Fruit fly (Drosophila melanogaster) whole organism, embryonic: ENCODE results near the gene CG6726.

Experiments
- Atf-2 ChIP-seq: fragments of 200-800 bp; sonication (Bioruptor generic); optimal IDR thresholded peaks from 2 replicates; lab custom pipeline; 2016; ENCODE audit warnings: missing biosample characterization, missing genetic modification characterization
- B-H2 ChIP-seq: fragments of 200-800 bp; sonication (Bioruptor generic); optimal IDR thresholded peaks from 2 replicates; lab custom pipeline; 2018; ENCODE audit warnings: missing biosample characterization, mild to moderate bottlenecking, missing genetic modification characterization
- CG10959 ChIP-seq: fragments of 200-800 bp; sonication (Bioruptor generic); IDR thresholded peaks from 2 replicates; pipeline ENCODE4 v1.3.6; 2022; ENCODE audit warnings: missing biosample characterization, missing genetic modification characterization
- CG11504 ChIP-seq: fragments of 200-800 bp; sonication (Bioruptor generic); optimal IDR thresholded peaks from 3 replicates; lab custom pipeline; 2019; ENCODE audit warnings: missing biosample characterization, mild to moderate bottlenecking, missing genetic modification characterization, moderate library complexity
- CG11723 ChIP-seq: fragments of 200-800 bp; sonication (Bioruptor generic); optimal IDR thresholded peaks from 2 replicates; lab custom pipeline; 2017; ENCODE audit warnings: missing biosample characterization, mild to moderate bottlenecking, missing genetic modification characterization
- CG12104 ChIP-seq: fragments of 200-800 bp; sonication (Bioruptor generic); optimal IDR thresholded peaks from 3 replicates; lab custom pipeline; 2016; ENCODE audit warnings: missing biosample characterization, missing genetic modification characterization
- CG13296 ChIP-seq: fragments of 200-800 bp; sonication (Bioruptor generic); optimal IDR thresholded peaks from 3 replicates; lab custom pipeline; 2018; ENCODE audit warnings: missing biosample characterization, mild to moderate bottlenecking, missing genetic modification characterization
- CG14441 ChIP-seq: fragments of 200-800 bp; sonication (Bioruptor generic); IDR thresholded peaks from 2 replicates; pipeline ENCODE4 v1.3.6; 2022; ENCODE audit warnings: missing biosample characterization, missing genetic modification characterization
- CG18476 ChIP-seq: fragments of 200-800 bp; sonication (Bioruptor generic); optimal IDR thresholded peaks from 2 replicates; lab custom pipeline; 2016; ENCODE audit warnings: missing biosample characterization, mild to moderate bottlenecking, missing genetic modification characterization
- CG31224 ChIP-seq: fragments of 200-800 bp; sonication (Bioruptor generic); IDR thresholded peaks from 2 replicates; pipeline ENCODE4 v1.3.6; 2022; ENCODE audit warnings: missing biosample characterization, missing genetic modification characterization
- CG32767 ChIP-seq: fragments of 200-800 bp; sonication (Bioruptor generic); IDR thresholded peaks from 2 replicates; pipeline ENCODE4 v1.3.6; 2022; ENCODE audit warnings: missing biosample characterization, missing genetic modification characterization
- CG3407 ChIP-seq: fragments of 200-800 bp; sonication (Bioruptor generic); optimal IDR thresholded peaks from 2 replicates; lab custom pipeline; 2018; ENCODE audit warnings: missing biosample characterization, mild to moderate bottlenecking, missing genetic modification characterization
- CG7745 ChIP-seq: fragments of 200-800 bp; sonication (Bioruptor generic); optimal IDR thresholded peaks from 2 replicates; lab custom pipeline; 2018; ENCODE audit warnings: missing biosample characterization, mild to moderate bottlenecking, missing genetic modification characterization, moderate library complexity
- CG8765 ChIP-seq: fragments of 200-800 bp; sonication (Bioruptor generic); IDR thresholded peaks from 2 replicates; pipeline ENCODE4 v1.3.6; 2022; ENCODE audit warnings: missing biosample characterization, missing genetic modification characterization
- CG8924 ChIP-seq: fragments of 200-800 bp; optimal IDR thresholded peaks from 3 replicates; lab custom pipeline; 2019; ENCODE audit warnings: missing biosample characterization, mild to moderate bottlenecking, missing genetic modification characterization, moderate library complexity
- CG9876 ChIP-seq: fragments of 200-800 bp; sonication (Bioruptor generic); optimal IDR thresholded peaks from 2 replicates; lab custom pipeline; 2016; ENCODE audit warnings: missing biosample characterization, missing genetic modification characterization
- CHES-1-like ChIP-seq: fragments of 200-800 bp; sonication (Bioruptor generic); optimal IDR thresholded peaks from 2 replicates; lab custom pipeline; 2016; ENCODE audit warnings: missing biosample characterization, missing genetic modification characterization
- D19A ChIP-seq: fragments of 200-800 bp; optimal IDR thresholded peaks from 3 replicates; lab custom pipeline; 2019; ENCODE audit warnings: missing biosample characterization, mild to moderate bottlenecking, missing genetic modification characterization, moderate library complexity
- Dad ChIP-seq: fragments of 200-800 bp; sonication (Bioruptor generic); optimal IDR thresholded peaks from 3 replicates; lab custom pipeline; 2016; ENCODE audit warnings: missing biosample characterization, missing genetic modification characterization
- Dp ChIP-seq: fragments of 200-800 bp; sonication (Bioruptor generic); optimal IDR thresholded peaks from 2 replicates; lab custom pipeline; 2018; ENCODE audit warnings: missing biosample characterization, mild to moderate bottlenecking, missing genetic modification characterization, moderate library complexity
- Hr78 ChIP-seq, 2 experiments: fragments of 200-800 bp in 1 of 2; fragments of >200 bp in 1 of 2; sonication (Bioruptor generic) in 1 of 2; optimal IDR thresholded peaks; 2 replicates each; lab custom pipeline; 2017 to 2019; ENCODE audit warnings: missing biosample characterization in 2 of 2, missing genetic modification characterization in 2 of 2, mild to moderate bottlenecking in 1 of 2, moderate library complexity in 1 of 2
- MBD-R2 ChIP-seq: fragments of 200-800 bp; sonication (Bioruptor generic); IDR thresholded peaks from 2 replicates; pipeline ENCODE4 v1.3.6; 2022; ENCODE audit warnings: missing biosample characterization, missing genetic modification characterization
- Nf-YA ChIP-seq: fragments of 200-800 bp; sonication (Bioruptor generic); IDR thresholded peaks from 2 replicates; pipeline ENCODE4 v1.3.6; 2022; ENCODE audit warnings: missing biosample characterization, missing genetic modification characterization
- NfI ChIP-seq: fragments of 200-800 bp; sonication (Bioruptor generic); optimal IDR thresholded peaks from 3 replicates; lab custom pipeline; 2018; ENCODE audit warnings: missing biosample characterization, mild to moderate bottlenecking, missing genetic modification characterization, moderate library complexity
- Ravus ChIP-seq: fragments of 200-800 bp; sonication (Bioruptor generic); IDR thresholded peaks from 2 replicates; pipeline ENCODE4 v1.3.6; 2022; ENCODE audit warnings: missing biosample characterization, missing genetic modification characterization
- Sin3A ChIP-seq: fragments of >200 bp; optimal IDR thresholded peaks from 2 replicates; lab custom pipeline; 2018
- YL-1 ChIP-seq: fragments of 200-800 bp; sonication (Bioruptor generic); optimal IDR thresholded peaks from 3 replicates; lab custom pipeline; 2017; ENCODE audit warnings: missing biosample characterization, mild to moderate bottlenecking, missing genetic modification characterization
- abd-A ChIP-seq: fragments of 200-800 bp; sonication (Bioruptor generic); optimal IDR thresholded peaks from 3 replicates; lab custom pipeline; 2019; ENCODE audit warnings: missing biosample characterization, mild to moderate bottlenecking, missing genetic modification characterization, moderate library complexity
- amos ChIP-seq: fragments of 200-800 bp; sonication (Bioruptor generic); IDR thresholded peaks from 2 replicates; pipeline ENCODE4 v1.3.6; 2022; ENCODE audit warnings: missing biosample characterization, missing genetic modification characterization; ENCODE audit not compliant: partially characterized antibody
- ato ChIP-seq: fragments of 200-800 bp; sonication (Bioruptor generic); IDR thresholded peaks from 2 replicates; pipeline ENCODE4 v1.3.6; 2022; ENCODE audit warnings: missing biosample characterization, missing genetic modification characterization; ENCODE audit not compliant: partially characterized antibody
- bowl ChIP-seq: fragments of 200-800 bp; sonication (Bioruptor generic); IDR thresholded peaks from 2 replicates; pipeline ENCODE4 v1.3.6; 2022; ENCODE audit warnings: missing biosample characterization, missing genetic modification characterization
- cg ChIP-seq: fragments of 200-800 bp; sonication (Bioruptor generic); optimal IDR thresholded peaks from 3 replicates; lab custom pipeline; 2019; ENCODE audit warnings: missing biosample characterization, mild to moderate bottlenecking, missing genetic modification characterization, moderate library complexity
- chinmo ChIP-seq: fragments of 200-800 bp; sonication (Bioruptor generic); IDR thresholded peaks from 4 replicates; pipeline ENCODE4 v1.3.6; 2022; ENCODE audit warnings: missing biosample characterization, missing genetic modification characterization; ENCODE audit not compliant: partially characterized antibody
- dmrt99B ChIP-seq: fragments of 200-800 bp; sonication (Bioruptor generic); optimal IDR thresholded peaks from 2 replicates; lab custom pipeline; 2018; ENCODE audit warnings: missing biosample characterization, mild to moderate bottlenecking, missing genetic modification characterization, moderate library complexity
- esg ChIP-seq: fragments of 200-800 bp; sonication (Bioruptor generic); conservative IDR thresholded peaks from 2 replicates; pipeline ENCODE4 v1.3.6; 2022; ENCODE audit warnings: missing biosample characterization, missing genetic modification characterization
- hb ChIP-seq: fragments of 200-800 bp; sonication (Bioruptor generic); IDR thresholded peaks from 3 replicates; pipeline ENCODE4 v1.3.6; 2022; ENCODE audit warnings: missing biosample characterization, missing genetic modification characterization; ENCODE audit not compliant: partially characterized antibody
- hbn ChIP-seq: fragments of 200-800 bp; sonication (Bioruptor generic); IDR thresholded peaks from 2 replicates; pipeline ENCODE4 v1.3.6; 2022; ENCODE audit warnings: missing biosample characterization, missing genetic modification characterization; ENCODE audit not compliant: partially characterized antibody
- hkb ChIP-seq, 2 experiments: fragments of 200-800 bp in 1 of 2; fragments of >200 bp in 1 of 2; sonication (Bioruptor generic) in 1 of 2; IDR thresholded peaks in 1 of 2; optimal IDR thresholded peaks in 1 of 2; 2 replicates each; pipeline versions ENCODE4 v1.3.6 to Lab custom; 2017 to 2022; ENCODE audit warnings: missing biosample characterization in 1 of 2, missing genetic modification characterization in 1 of 2
- lilli ChIP-seq: fragments of 200-800 bp; sonication (Bioruptor generic); optimal IDR thresholded peaks from 3 replicates; lab custom pipeline; 2016; ENCODE audit warnings: missing biosample characterization, missing genetic modification characterization
- mld ChIP-seq: fragments of 200-800 bp; sonication (Bioruptor generic); IDR thresholded peaks from 3 replicates; pipeline ENCODE4 v1.3.6; 2022; ENCODE audit warnings: missing biosample characterization, missing genetic modification characterization; ENCODE audit not compliant: partially characterized antibody
- nerfin-1 ChIP-seq: fragments of 200-800 bp; sonication (Bioruptor generic); optimal IDR thresholded peaks from 3 replicates; lab custom pipeline; 2019; ENCODE audit warnings: missing biosample characterization, mild to moderate bottlenecking, missing genetic modification characterization, moderate library complexity
- nmo ChIP-seq: fragments of 200-800 bp; sonication (Bioruptor generic); optimal IDR thresholded peaks from 2 replicates; lab custom pipeline; 2018; ENCODE audit warnings: missing biosample characterization, mild to moderate bottlenecking, missing genetic modification characterization, moderate library complexity
- phol ChIP-seq: fragments of 200-800 bp; sonication (Bioruptor generic); optimal IDR thresholded peaks from 3 replicates; lab custom pipeline; 2018; ENCODE audit warnings: missing biosample characterization, mild to moderate bottlenecking, missing genetic modification characterization, moderate library complexity
- prd ChIP-seq, 3 experiments: fragments of >200 bp in 2 of 3; fragments of 200-800 bp in 1 of 3; sonication (Bioruptor generic) in 1 of 3; optimal IDR thresholded peaks in 2 of 3; IDR thresholded peaks in 1 of 3; 2 replicates in 2 of 3; 3 replicates in 1 of 3; pipeline versions ENCODE4 v1.3.6 to Lab custom; 2017 to 2022; ENCODE audit warnings: missing biosample characterization in 1 of 3, missing genetic modification characterization in 1 of 3
- ssp ChIP-seq: fragments of 200-800 bp; sonication (Bioruptor generic); IDR thresholded peaks from 2 replicates; pipeline ENCODE4 v1.3.6; 2022; ENCODE audit warnings: missing biosample characterization, missing genetic modification characterization
- stwl ChIP-seq: fragments of 200-800 bp; sonication (Bioruptor generic); optimal IDR thresholded peaks from 3 replicates; lab custom pipeline; 2018; ENCODE audit warnings: missing biosample characterization, mild to moderate bottlenecking, missing genetic modification characterization, moderate library complexity
- tap ChIP-seq: fragments of 200-800 bp; optimal IDR thresholded peaks from 3 replicates; lab custom pipeline; 2019; ENCODE audit warnings: missing biosample characterization, mild to moderate bottlenecking, missing genetic modification characterization, moderate library complexity
- trem ChIP-seq: fragments of 200-800 bp; optimal IDR thresholded peaks from 3 replicates; lab custom pipeline; 2019; ENCODE audit warnings: missing biosample characterization, mild to moderate bottlenecking, missing genetic modification characterization, moderate library complexity
- unc-4 ChIP-seq: fragments of 200-800 bp; sonication (Bioruptor generic); IDR thresholded peaks from 2 replicates; pipeline ENCODE4 v1.3.6; 2022; ENCODE audit warnings: missing biosample characterization, missing genetic modification characterization; ENCODE audit not compliant: partially characterized antibody

Gene CG6726

DNA sequence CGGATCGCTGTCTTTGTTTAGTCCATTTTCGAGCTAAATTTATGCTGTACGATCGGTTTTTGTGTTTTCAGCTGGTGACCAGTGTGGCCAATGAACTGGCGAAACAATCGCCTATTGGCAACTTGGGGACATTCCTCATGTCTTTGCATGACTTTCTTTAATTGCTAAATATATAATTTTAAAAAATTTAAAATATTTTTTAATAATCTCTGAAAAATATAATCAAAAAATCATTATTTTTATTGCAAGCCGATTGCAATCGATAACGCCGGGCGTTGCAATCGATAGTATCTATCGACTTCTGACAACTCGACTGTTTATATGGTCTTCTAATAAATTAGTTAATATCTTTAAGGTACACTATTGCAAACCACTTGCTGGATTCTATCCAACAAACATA lies 30.3 kb upstream of the CG6726 start, which contains the start of the genes sav and Ublcp1 (continued):
- no peak for TF ChIP-seq dmrt99B
- TF ChIP-seq lilli, result peak; percentile 27
- no peak for TF ChIP-seq CG13296 (GFP tag; lab: Kevin White, UChicago)
- no peak for TF ChIP-seq Hr78 (GFP tag; optimal IDR thresholded peaks at IDR 0.05; lab: Kevin White, UChicago)
- TF ChIP-seq CG8924, result peak; percentile 54
- TF ChIP-seq stwl, result peak; percentile 83
- TF ChIP-seq CG31224 (GFP tag; lab: Robert Waterston, UW), result no peak
- no peak for TF ChIP-seq prd (optimal IDR thresholded peaks at IDR 0.05; lab: Kevin White, UChicago)
- no peak; the same call in 2 of the 3 replicates for TF ChIP-seq prd (GFP tag; IDR thresholded peaks at IDR 0.05; lab: Robert Waterston, UW)
- TF ChIP-seq CG9876 (GFP tag; lab: Kevin White, UChicago), result no peak
- TF ChIP-seq CG11723 (GFP tag; lab: Kevin White, UChicago), result no peak
- TF ChIP-seq MBD-R2 (GFP tag; lab: Robert Waterston, UW), result peak; percentile 86
- TF ChIP-seq CG12104, result no peak
- TF ChIP-seq CG10959 (GFP tag; lab: Robert Waterston, UW), result no peak
- TF ChIP-seq cg (GFP tag; lab: Kevin White, UChicago), result no peak
- no peak for TF ChIP-seq bowl
- 0 out of 2 replicates have a peak, but pooled peaks have one; percentile 15 for TF ChIP-seq ssp (GFP tag; lab: Robert Waterston, UW)
- peak; percentile 1 for TF ChIP-seq Sin3A (lab: Kevin White, UChicago)
- TF ChIP-seq nmo, result peak; percentile 64
- no peak for TF ChIP-seq CG7745 (tag; lab: Kevin White, UChicago)
- no peak for TF ChIP-seq CG14441 (GFP tag; lab: Robert Waterston, UW)
- TF ChIP-seq esg (GFP tag; lab: Robert Waterston, UW), result 0 out of 2 replicates have a peak, but pooled peaks have one; percentile 21
- TF ChIP-seq NfI (GFP tag; lab: Kevin White, UChicago), result peak; percentile 11
- peak; percentile 36 for TF ChIP-seq Dp (GFP tag; lab: Kevin White, UChicago)
- peak; percentile 80 for TF ChIP-seq mld (GFP tag; lab: Robert Waterston, UW)
- no peak for TF ChIP-seq CG3407 (GFP tag; lab: Kevin White, UChicago)
- TF ChIP-seq amos, result peak; percentile 87
- no peak for TF ChIP-seq Atf-2 (GFP tag; lab: Kevin White, UChicago)
- no peak for TF ChIP-seq Dad
- no peak for TF ChIP-seq CG18476 (GFP tag; lab: Kevin White, UChicago)
- no peak for TF ChIP-seq CHES-1-like
- peak; percentile 88 for TF ChIP-seq YL-1 (GFP tag; lab: Kevin White, UChicago)
- no peak for TF ChIP-seq CG32767 (GFP tag; lab: Robert Waterston, UW)
- peak; percentile 59; the same call in 1 of the 2 replicates for TF ChIP-seq ato (GFP tag; lab: Robert Waterston, UW)
- no peak for TF ChIP-seq CG8765 (GFP tag; lab: Robert Waterston, UW)
- no peak for TF ChIP-seq Ravus (GFP tag; lab: Robert Waterston, UW)
- TF ChIP-seq hbn, result peak; percentile 88
- TF ChIP-seq trem (tag; lab: Kevin White, UChicago), result peak; percentile 85
- no peak for TF ChIP-seq nerfin-1 (tag; lab: Kevin White, UChicago)
- TF ChIP-seq hb, result peak; percentile 80
- TF ChIP-seq unc-4 (GFP tag; lab: Robert Waterston, UW), result peak; percentile 90
- TF ChIP-seq D19A (tag; lab: Kevin White, UChicago), result no peak
- TF ChIP-seq B-H2 (GFP tag; lab: Kevin White, UChicago), result no peak
- peak; percentile 57 for TF ChIP-seq phol (tag; lab: Kevin White, UChicago)
- TF ChIP-seq abd-A (tag; lab: Kevin White, UChicago), result no peak
- TF ChIP-seq Nf-YA (GFP tag; lab: Robert Waterston, UW), result no peak
- peak; percentile 17 for TF ChIP-seq tap
- peak; percentile 71; the same call in 3 of the 4 replicates for TF ChIP-seq chinmo
- no peak for TF ChIP-seq CG11504 (tag; lab: Kevin White, UChicago)
- TF ChIP-seq hkb (optimal IDR thresholded peaks at IDR 0.05; lab: Kevin White, UChicago), result no peak
- TF ChIP-seq hkb (GFP tag; IDR thresholded peaks at IDR 0.05; lab: Robert Waterston, UW), result 0 out of 2 replicates have a peak, but pooled peaks have one; percentile 13
